Worm (Caenorhabditis elegans) whole organism, L2 larva: ENCODE results near the gene F55E10.4.

Source experiments
- mdl-1 ChIP-seq, 2 experiments: fragments of 150-350 bp in 1 of 2; sonication (generic microtip) in 1 of 2; optimal IDR thresholded peaks; 2 replicates each; lab custom pipeline; 2017; ENCODE audit warnings: missing biosample characterization in 2 of 2, missing genetic modification characterization in 2 of 2
- skn-1 ChIP-seq: sonication (generic microtip); optimal IDR thresholded peaks from 2 replicates; lab custom pipeline; 2017; ENCODE audit warnings: missing biosample characterization, missing genetic modification characterization
- snpc-4 ChIP-seq: fragments of 150-350 bp; optimal IDR thresholded peaks from 2 replicates; lab custom pipeline; 2014; ENCODE audit warnings: missing biosample characterization, missing genetic modification characterization

ce11 chrX:8310747-8311146 is 17.0 kb downstream of the F55E10.4 start:
- no peak for TF ChIP-seq mdl-1 (tag; optimal IDR thresholded peaks at IDR 0.05; lab: Kevin White, UChicago)
- TF ChIP-seq snpc-4 = no peak
- no peak for TF ChIP-seq skn-1 (tag; lab: Kevin White, UChicago)
